Fruit fly (Drosophila melanogaster) whole organism, adult: ENCODE measurements around the gene jim.

ENCODE experiments used
- CG11617 ChIP-seq: fragments of 200-800 bp; sonication (Bioruptor generic); optimal IDR thresholded peaks from 2 replicates; lab custom pipeline; 2017; ENCODE audit warnings: mild to moderate bottlenecking, missing biosample characterization, missing genetic modification reagents, missing genetic modification characterization
- CG12768 ChIP-seq: fragments of 200-800 bp; sonication (Bioruptor generic); optimal IDR thresholded peaks from 2 replicates; lab custom pipeline; 2017; ENCODE audit warnings: missing biosample characterization, missing genetic modification characterization, mild to moderate bottlenecking, moderate library complexity, missing genetic modification reagents
- CG14711 ChIP-seq: fragments of 200-800 bp; sonication (Bioruptor generic); optimal IDR thresholded peaks from 2 replicates; lab custom pipeline; 2018; ENCODE audit warnings: missing biosample characterization, mild to moderate bottlenecking, missing genetic modification characterization, moderate library complexity
- CG1620 ChIP-seq: fragments of 200-800 bp; sonication (Bioruptor generic); optimal IDR thresholded peaks from 2 replicates; lab custom pipeline; 2016; ENCODE audit warnings: missing biosample characterization, missing genetic modification characterization
- CG33017 ChIP-seq: fragments of 200-800 bp; sonication (Bioruptor generic); optimal IDR thresholded peaks from 2 replicates; lab custom pipeline; 2018; ENCODE audit warnings: missing biosample characterization, mild to moderate bottlenecking, missing genetic modification characterization, moderate library complexity
- CG5204 ChIP-seq: fragments of 200-800 bp; sonication (Bioruptor generic); optimal IDR thresholded peaks from 2 replicates; lab custom pipeline; 2016; ENCODE audit warnings: missing biosample characterization, missing genetic modification characterization
- CG7045 ChIP-seq: fragments of 200-800 bp; sonication (Bioruptor generic); optimal IDR thresholded peaks from 2 replicates; lab custom pipeline; 2017; ENCODE audit warnings: missing biosample characterization, mild to moderate bottlenecking, missing genetic modification characterization
- CG7101 ChIP-seq: fragments of 200-800 bp; sonication (Bioruptor generic); optimal IDR thresholded peaks from 2 replicates; lab custom pipeline; 2018; ENCODE audit warnings: missing biosample characterization, mild to moderate bottlenecking, missing genetic modification characterization, moderate library complexity
- Clk ChIP-seq: fragments of 200-800 bp; sonication (Bioruptor generic); optimal IDR thresholded peaks from 2 replicates; lab custom pipeline; 2017; ENCODE audit warnings: missing biosample characterization, missing genetic modification characterization
- Crg-1 ChIP-seq: fragments of 200-800 bp; sonication (Bioruptor generic); optimal IDR thresholded peaks from 2 replicates; lab custom pipeline; 2016; ENCODE audit warnings: missing biosample characterization, missing genetic modification characterization
- Hr96 ChIP-seq: fragments of 200-800 bp; sonication (Bioruptor generic); optimal IDR thresholded peaks from 2 replicates; lab custom pipeline; 2016; ENCODE audit warnings: missing biosample characterization, missing genetic modification characterization
- Mnt ChIP-seq: fragments of 200-800 bp; sonication (Bioruptor generic); optimal IDR thresholded peaks from 2 replicates; lab custom pipeline; 2016; ENCODE audit warnings: missing biosample characterization, mild to moderate bottlenecking, missing genetic modification characterization
- bab1 ChIP-seq: fragments of 200-800 bp; sonication (Bioruptor generic); optimal IDR thresholded peaks from 3 replicates; lab custom pipeline; 2019; ENCODE audit warnings: missing biosample characterization, mild to moderate bottlenecking, missing genetic modification characterization, moderate library complexity
- cic ChIP-seq: fragments of 200-800 bp; sonication (Bioruptor generic); optimal IDR thresholded peaks from 2 replicates; lab custom pipeline; 2017; ENCODE audit warnings: missing biosample characterization, mild to moderate bottlenecking, missing genetic modification characterization, moderate library complexity
- cnc ChIP-seq, 2 experiments: fragments of >200 bp; optimal IDR thresholded peaks; 2 replicates each; lab custom pipeline; 2017
- kay ChIP-seq: fragments of 200-800 bp; sonication (Bioruptor generic); peaks from one replicate; lab custom pipeline; 2016; ENCODE audit warnings: missing biosample characterization, missing genetic modification characterization, borderline replicate concordance
- ovo ChIP-seq: fragments of 200-800 bp; sonication (Bioruptor generic); optimal IDR thresholded peaks from 2 replicates; lab custom pipeline; 2016; ENCODE audit warnings: missing biosample characterization, missing genetic modification characterization
- pad ChIP-seq: fragments of 200-800 bp; sonication (Bioruptor generic); optimal IDR thresholded peaks from 3 replicates; lab custom pipeline; 2017; ENCODE audit warnings: missing biosample characterization, missing genetic modification characterization, mild to moderate bottlenecking, moderate library complexity, missing genetic modification reagents
- tj ChIP-seq: fragments of 200-800 bp; sonication (Bioruptor generic); optimal IDR thresholded peaks from 3 replicates; lab custom pipeline; 2017; ENCODE audit warnings: missing biosample characterization, mild to moderate bottlenecking, missing genetic modification characterization, moderate library complexity
- toe ChIP-seq: fragments of 200-800 bp; sonication (Bioruptor generic); optimal IDR thresholded peaks from 2 replicates; lab custom pipeline; 2016; ENCODE audit warnings: missing biosample characterization, missing genetic modification characterization

The jim gene

dm6 chr3L:22835144-22835964 lies at the start of gene jim:
Gene jim, minus strand, starts transcription at chr3L:22835194.
- TF ChIP-seq cic (peak; percentile 87), CG7101 (tag; lab: Kevin White, UChicago) (peak; percentile 35), toe (GFP tag; lab: Kevin White, UChicago) (no peak), ovo (GFP tag; lab: Kevin White, UChicago) (peak; percentile 44), Hr96 (GFP tag; lab: Kevin White, UChicago) (peak; percentile 23), CG14711 (peak; percentile 5), bab1 (GFP tag; lab: Kevin White, UChicago) (peak; percentile 8), cnc (optimal IDR thresholded peaks at IDR 0.05; lab: Kevin White, UChicago) (no peak), Clk (peak; percentile 75), CG5204 (GFP tag; lab: Kevin White, UChicago) (no peak), CG33017 (tag; lab: Kevin White, UChicago) (peak; percentile 53), pad (peak; percentile 77), tj (GFP tag; lab: Kevin White, UChicago) (peak; percentile 71), Mnt (GFP tag; lab: Kevin White, UChicago) (peak; percentile 61), CG1620 (no peak), Crg-1 (GFP tag; lab: Kevin White, UChicago) (no peak), CG12768 (GFP tag; lab: Kevin White, UChicago) (peak; percentile 86), CG11617 (GFP tag; lab: Kevin White, UChicago) (peak; percentile 74), kay (no peak), CG7045 (GFP tag; lab: Kevin White, UChicago) (peak; percentile 67)

dm6 chr3L:22884481-22884880 lies 49.5 kb upstream of the jim start:
- TF ChIP-seq CG14711 (no peak), CG33017 (tag; lab: Kevin White, UChicago) (no peak), CG7045 (GFP tag; lab: Kevin White, UChicago) (no peak), toe (GFP tag; lab: Kevin White, UChicago) (no peak), Mnt (GFP tag; lab: Kevin White, UChicago) (no peak), Crg-1 (GFP tag; lab: Kevin White, UChicago) (no peak), kay (no peak), CG1620 (no peak), cic (no peak), cnc (optimal IDR thresholded peaks at IDR 0.05; lab: Kevin White, UChicago) (no peak), pad (no peak), CG11617 (GFP tag; lab: Kevin White, UChicago) (no peak), Hr96 (GFP tag; lab: Kevin White, UChicago) (no peak), CG5204 (GFP tag; lab: Kevin White, UChicago) (no peak)

dm6 chr3L:22883649-22884048 lies 48.7 kb upstream of the jim start:
- TF ChIP-seq Mnt (GFP tag; lab: Kevin White, UChicago) (no peak), toe (GFP tag; lab: Kevin White, UChicago) (no peak), bab1 (GFP tag; lab: Kevin White, UChicago) (no peak), CG7101 (tag; lab: Kevin White, UChicago) (no peak), CG7045 (GFP tag; lab: Kevin White, UChicago) (no peak), kay (no peak), CG33017 (tag; lab: Kevin White, UChicago) (no peak), ovo (GFP tag; lab: Kevin White, UChicago) (no peak), Crg-1 (GFP tag; lab: Kevin White, UChicago) (no peak), CG11617 (GFP tag; lab: Kevin White, UChicago) (no peak)

- TF ChIP-seq cnc (optimal IDR thresholded peaks at IDR 0.05; lab: Kevin White, UChicago) (no peak), CG7045 (GFP tag; lab: Kevin White, UChicago) (no peak), CG1620 (no peak), bab1 (GFP tag; lab: Kevin White, UChicago) (no peak), Hr96 (GFP tag; lab: Kevin White, UChicago) (no peak), Clk (no peak)
Measured at dm6 chr3L:22880914-22881313, 45.9 kb upstream of the jim start, which contains the start of gene slif. Gene slif, plus strand, starts transcription at chr3L:22881045.

- TF ChIP-seq tj (GFP tag; lab: Kevin White, UChicago): no peak
- no peak for TF ChIP-seq CG11617 (GFP tag; lab: Kevin White, UChicago)
- no peak for TF ChIP-seq CG14711
- TF ChIP-seq Mnt (GFP tag; lab: Kevin White, UChicago): no peak
- no peak for TF ChIP-seq CG1620
- no peak for TF ChIP-seq CG5204 (GFP tag; lab: Kevin White, UChicago)
- no peak for TF ChIP-seq CG7101 (tag; lab: Kevin White, UChicago)
- TF ChIP-seq cic: no peak
- no peak for TF ChIP-seq Hr96 (GFP tag; lab: Kevin White, UChicago)
- no peak for TF ChIP-seq kay
Measured at dm6 chr3L:22879344-22879723, 44.3 kb upstream of the jim start.

- TF ChIP-seq Crg-1 (GFP tag; lab: Kevin White, UChicago) (peak; percentile 99), CG11617 (GFP tag; lab: Kevin White, UChicago) (peak; percentile 99), tj (GFP tag; lab: Kevin White, UChicago) (peak; percentile 94), pad (peak; percentile 96), CG1620 (peak; percentile 99), Hr96 (GFP tag; lab: Kevin White, UChicago) (peak; percentile 99), bab1 (GFP tag; lab: Kevin White, UChicago) (peak; percentile 100), CG7045 (GFP tag; lab: Kevin White, UChicago) (peak; percentile 99), Mnt (GFP tag; lab: Kevin White, UChicago) (peak; percentile 99), CG33017 (tag; lab: Kevin White, UChicago) (peak; percentile 99), Clk (peak; percentile 99), cnc (optimal IDR thresholded peaks at IDR 0.05; lab: Kevin White, UChicago) (no peak), cic (peak; percentile 97), CG14711 (peak; percentile 98), ovo (GFP tag; lab: Kevin White, UChicago) (peak; percentile 95), toe (GFP tag; lab: Kevin White, UChicago) (peak; percentile 99), kay (no peak), CG7101 (tag; lab: Kevin White, UChicago) (peak; percentile 100), CG5204 (GFP tag; lab: Kevin White, UChicago) (peak; percentile 99), CG12768 (GFP tag; lab: Kevin White, UChicago) (peak; percentile 100)
Measured at dm6 chr3L:22878723-22879343, 43.8 kb upstream of the jim start, which contains the start of the genes Chro and Ssl1. Gene Chro, minus strand, starts transcription at chr3L:22878984. Gene Ssl1, plus strand, starts transcription at chr3L:22879089.
